Worm (Caenorhabditis elegans): Measurements from ENCODE around the gene srsx-32.

Gene srsx-32

DNA sequence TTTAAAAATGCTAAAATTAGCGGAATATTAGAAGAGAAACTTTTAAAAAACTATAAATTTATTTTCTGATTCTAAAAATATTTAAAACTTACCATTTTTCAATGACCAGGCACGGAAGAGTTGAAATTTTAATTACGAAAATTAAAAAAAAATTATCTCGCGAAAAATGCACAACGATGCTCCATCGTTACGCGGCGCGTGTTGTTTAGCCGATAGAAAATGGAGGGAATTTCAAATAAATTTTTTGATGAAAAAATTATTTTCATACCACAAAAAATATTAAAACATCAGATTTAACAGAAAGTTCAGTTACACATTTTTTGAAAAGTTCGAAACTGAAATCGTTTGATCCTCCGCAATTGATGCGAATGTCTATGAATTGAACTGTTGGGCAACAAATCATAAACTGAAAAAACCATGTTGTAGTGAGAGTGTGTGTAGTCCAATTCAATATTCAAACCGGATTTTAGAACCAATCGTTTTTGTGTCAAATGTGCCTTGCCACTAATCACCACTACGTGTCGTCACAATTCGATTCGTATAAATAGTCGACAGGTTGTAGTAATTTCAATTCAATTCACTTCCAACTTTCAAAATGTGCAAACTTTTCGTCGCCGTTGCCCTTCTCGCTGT, 34.1 kb downstream of the srsx-32 start, which contains the start of the genes tofu-2 and spig-1:
Gene tofu-2 (minus strand): TSS at position 116 of the 633 bp plus-strand sequence.
Gene spig-1 (plus strand): TSS at position 583 of the 633 bp plus-strand sequence.
- TF ChIP-seq Y48G9A.11 (GFP tag; IDR thresholded peaks at IDR 0.05): peak; percentile 96
- TF ChIP-seq snpc-1.2 (GFP tag; IDR thresholded peaks at IDR 0.05): no peak

DNA sequence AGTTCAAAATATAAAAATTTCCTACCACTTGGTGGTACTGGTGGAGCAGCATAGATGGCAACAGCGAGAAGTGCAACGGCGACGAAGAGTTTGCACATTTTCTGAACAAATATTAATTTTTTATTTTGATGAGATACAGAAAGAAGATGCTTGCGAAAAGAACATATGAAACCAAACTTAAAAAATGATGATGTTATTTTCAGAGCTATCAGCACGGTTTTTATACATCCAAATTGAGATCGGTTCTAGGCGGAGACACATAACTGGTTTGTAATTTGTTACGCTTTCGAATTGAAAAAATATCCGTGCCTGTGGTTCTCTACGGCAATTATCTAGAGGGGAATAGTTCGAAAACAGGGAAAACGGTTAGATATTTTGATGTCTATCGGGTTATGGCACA, 35.9 kb downstream of the srsx-32 start, which contains the start of gene txt-17:
Gene txt-17 (minus strand): TSS at position 101 of the 400 bp plus-strand sequence.
- TF ChIP-seq php-3 (GFP tag; IDR thresholded peaks at IDR 0.05) (no peak), ztf-7 (tag; optimal IDR thresholded peaks at IDR 0.05) (no peak), nhr-48 (tag; optimal IDR thresholded peaks at IDR 0.05) (no peak), lir-3 (tag; optimal IDR thresholded peaks at IDR 0.05) (no peak), pha-4 (GFP tag; IDR thresholded peaks at IDR 0.05) (no peak), pha-4 (tag; optimal IDR thresholded peaks at IDR 0.05) (no peak), nhr-102 (tag; optimal IDR thresholded peaks at IDR 0.05) (no peak), zip-2 (tag; optimal IDR thresholded peaks at IDR 0.05) (no peak), ceh-28 (tag; optimal IDR thresholded peaks at IDR 0.05) (no peak), zip-11 (GFP tag; IDR thresholded peaks at IDR 0.05) (no peak), spr-1 (tag; optimal IDR thresholded peaks at IDR 0.05) (no peak), lin-13 (GFP tag; optimal IDR thresholded peaks at IDR 0.05) (no peak), jun-1 (tag; optimal IDR thresholded peaks at IDR 0.05) (no peak), lsy-2 (tag; optimal IDR thresholded peaks at IDR 0.05) (no peak), nhr-237 (tag; optimal IDR thresholded peaks at IDR 0.05) (no peak), dve-1 (tag; optimal IDR thresholded peaks at IDR 0.05; ENCODE audit: insufficient read depth) (no peak)

DNA sequence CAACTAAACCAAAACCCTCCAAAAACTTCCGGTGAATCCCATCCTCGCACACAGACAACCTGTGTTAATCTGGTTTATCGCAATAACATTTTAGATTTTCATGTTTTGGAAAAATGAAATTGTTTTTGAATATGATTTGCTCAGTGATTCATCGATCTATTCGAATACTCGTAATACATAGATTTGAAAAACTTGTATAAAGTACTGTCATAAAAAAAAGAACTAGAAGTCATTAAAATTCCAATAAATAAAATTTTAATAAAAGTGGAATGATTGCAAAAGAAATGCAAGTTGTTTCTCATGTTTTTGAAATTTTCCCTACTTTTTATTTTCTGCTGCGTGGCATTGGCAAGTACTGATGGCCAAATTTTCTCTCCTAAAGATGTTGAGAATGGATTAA, 37.4 kb downstream of the srsx-32 start, which contains the start of gene spig-8:
Gene spig-8 (plus strand): TSS at position 301 of the 400 bp plus-strand sequence.
- no peak for TF ChIP-seq mdl-1 (tag; optimal IDR thresholded peaks at IDR 0.05)

DNA sequence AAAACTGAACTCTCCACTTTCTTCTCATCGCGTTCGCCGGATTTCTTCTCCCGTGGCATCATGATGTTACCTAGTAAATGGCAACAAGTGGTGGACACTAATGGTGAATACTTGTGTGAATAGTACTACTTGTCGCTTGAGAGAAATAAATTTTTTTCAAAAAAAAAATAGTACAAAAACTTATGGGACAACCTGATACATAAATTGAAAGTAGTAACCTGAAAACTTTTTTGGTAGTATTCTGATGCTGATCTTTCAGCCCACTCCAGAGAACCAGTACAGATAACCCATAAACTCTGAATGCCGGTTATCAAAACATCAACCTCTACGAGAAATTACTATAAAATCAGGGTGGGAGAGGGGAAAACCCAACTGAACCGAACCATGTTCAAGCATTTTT, 40.6 kb downstream of the srsx-32 start, which contains the start of gene Y57E12AL.2:
Gene Y57E12AL.2 (plus strand): TSS at position 301 of the 400 bp plus-strand sequence.
- peak; percentile 21 for TF ChIP-seq aha-1 (tag)

DNA sequence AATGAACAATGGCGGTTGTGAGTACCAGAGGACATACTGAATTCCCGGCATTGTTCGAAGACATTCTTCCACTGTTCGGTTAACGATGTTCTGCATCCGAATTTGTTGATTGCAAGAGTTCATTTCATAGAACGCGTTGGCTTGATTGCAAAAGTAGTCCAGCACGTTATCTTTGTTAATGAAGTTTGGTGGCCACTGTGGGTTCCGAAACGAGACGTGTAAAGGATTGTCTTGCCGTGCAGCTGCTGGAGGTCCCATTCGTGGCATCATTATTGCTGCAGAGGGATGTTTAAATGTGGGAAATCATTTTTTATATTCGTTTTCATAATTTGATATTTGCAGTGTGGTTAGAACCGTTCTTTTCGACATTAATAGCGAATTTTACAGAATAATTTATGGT, 42.2 kb downstream of the srsx-32 start, which contains the start of gene mdt-6:
Gene mdt-6 (minus strand): TSS at position 275 of the 400 bp plus-strand sequence.
- TF ChIP-seq lin-38 (GFP tag; IDR thresholded peaks at IDR 0.05) (no peak), ces-1 (GFP tag; optimal IDR thresholded peaks at IDR 0.05) (no peak), snpc-1.2 (GFP tag; IDR thresholded peaks at IDR 0.05) (0 out of 2 replicates have a peak, but pooled peaks have one; percentile 26), lin-39 (tag; optimal IDR thresholded peaks at IDR 0.05) (no peak), aha-1 (tag) (peak; percentile 84), unc-62 (GFP tag; optimal IDR thresholded peaks at IDR 0.05 in 1 of 2) (peak in 1 of 2 experiments; percentile 88), unc-62 (tag; optimal IDR thresholded peaks at IDR 0.05) (no peak), ctbp-1 (GFP tag; IDR thresholded peaks at IDR 0.05) (0 out of 2 replicates have a peak, but pooled peaks have one; percentile 11), mxl-3 (GFP tag; optimal IDR thresholded peaks at IDR 0.05) (no peak), T26A8.4 (GFP tag; IDR thresholded peaks at IDR 0.05) (peak; percentile 53)

DNA sequence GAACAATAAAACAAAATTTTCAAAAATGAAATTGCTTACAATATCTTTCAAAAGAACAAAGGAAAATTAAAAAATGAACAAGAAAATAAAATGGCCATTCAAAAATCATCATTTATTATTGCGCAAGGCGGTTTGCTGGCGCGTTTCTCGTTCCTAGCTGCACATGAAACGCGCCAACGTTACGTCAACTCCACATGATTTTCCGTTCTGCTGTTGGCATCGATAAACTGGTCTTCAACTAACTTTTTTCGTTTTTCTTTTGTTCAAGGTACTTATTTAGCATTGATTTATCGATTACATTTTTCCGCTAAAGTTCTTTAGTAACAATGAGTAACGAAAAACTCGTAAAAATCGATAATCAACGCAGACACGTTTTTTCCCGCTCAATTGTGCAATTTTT, 43.2 kb downstream of the srsx-32 start, which contains the start of the genes Y57E12AL.6 and Y57E12AL.1:
Gene Y57E12AL.6 (minus strand): TSS at position 75 of the 400 bp plus-strand sequence.
Gene Y57E12AL.1 (plus strand): TSS at position 135 of the 400 bp plus-strand sequence.
- TF ChIP-seq ceh-20 (GFP tag; IDR thresholded peaks at IDR 0.05) (peak; percentile 72), lin-15B (tag; optimal IDR thresholded peaks at IDR 0.05) (no peak), fkh-10 (GFP tag; optimal IDR thresholded peaks at IDR 0.05) (peak; percentile 43), daf-16 (GFP tag; optimal IDR thresholded peaks at IDR 0.05) (no peak), daf-16 (tag; optimal IDR thresholded peaks at IDR 0.05) (peak; percentile 64), mep-1 (tag; optimal IDR thresholded peaks at IDR 0.05) (peak; percentile 91), nhr-6 (tag; optimal IDR thresholded peaks at IDR 0.05) (peak; percentile 56), mdl-1 (tag; optimal IDR thresholded peaks at IDR 0.05) (peak in 1 of 2 experiments; percentile 65), T20F7.1 (GFP tag; optimal IDR thresholded peaks at IDR 0.05) (peak; percentile 71), dmd-6 (GFP tag; IDR thresholded peaks at IDR 0.05) (peak; percentile 80), ztf-7 (tag; optimal IDR thresholded peaks at IDR 0.05) (peak; percentile 84), dpl-1 (GFP tag; optimal IDR thresholded peaks at IDR 0.05) (peak; percentile 85), nhr-25 (tag; optimal IDR thresholded peaks at IDR 0.05; ENCODE audit: borderline replicate concordance, insufficient read depth) (peak; percentile 5), mxl-3 (GFP tag; optimal IDR thresholded peaks at IDR 0.05) (peak; percentile 76), nhr-77 (tag; optimal IDR thresholded peaks at IDR 0.05) (peak; percentile 88), Y105C5A.15 (GFP tag; IDR thresholded peaks at IDR 0.05) (no peak), duxl-1 (tag; optimal IDR thresholded peaks at IDR 0.05; ENCODE audit: poor library complexity) (peak; percentile 60), lin-13 (GFP tag; optimal IDR thresholded peaks at IDR 0.05) (peak; percentile 62)
